Worm (Caenorhabditis elegans) whole organism, midembryonic: ENCODE results near the gene clec-65.

Experiments used
- T22C8.4 ChIP-seq: fragments of 200-800 bp; sonication (Bioruptor generic); IDR thresholded peaks from 2 replicates; pipeline ENCODE4 v1.3.6; 2022; ENCODE audit warnings: missing genetic modification characterization, missing compliant biosample characterization
- cog-1 ChIP-seq: sonication (generic microtip); optimal IDR thresholded peaks from 2 replicates; lab custom pipeline; 2016; ENCODE audit warnings: missing genetic modification characterization, missing compliant biosample characterization
- flt-1 ChIP-seq: fragments of 200-800 bp; sonication (Bioruptor generic); IDR thresholded peaks from 2 replicates; pipeline ENCODE4 v1.3.6; 2022; ENCODE audit warnings: missing genetic modification characterization, missing compliant biosample characterization
- klf-2 ChIP-seq: fragments of 200-800 bp; sonication (Bioruptor generic); conservative IDR thresholded peaks from 2 replicates; pipeline ENCODE4 v1.3.6; 2022; ENCODE audit warnings: missing genetic modification reagents, missing genetic modification characterization, missing compliant biosample characterization
- med-1 ChIP-seq: sonication (generic microtip); optimal IDR thresholded peaks from 2 replicates; lab custom pipeline; 2017; ENCODE audit warnings: missing genetic modification characterization, mild to moderate bottlenecking, missing compliant biosample characterization, antibody characterized with exemption, missing genetic modification reagents; ENCODE audit not compliant: insufficient read depth
- ref-1 ChIP-seq: fragments of 200-800 bp; sonication (Bioruptor generic); conservative IDR thresholded peaks from 2 replicates; pipeline ENCODE4 v1.3.6; 2022; ENCODE audit warnings: missing genetic modification reagents, missing genetic modification characterization, missing compliant biosample characterization
- tab-1 ChIP-seq: fragments of 200-800 bp; sonication (Bioruptor generic); IDR thresholded peaks from 2 replicates; pipeline ENCODE4 v1.3.6; 2022; ENCODE audit warnings: missing genetic modification characterization, missing compliant biosample characterization
- ztf-23 ChIP-seq: fragments of 200-800 bp; sonication (Bioruptor generic); IDR thresholded peaks from 2 replicates; pipeline ENCODE4 v1.3.6; 2022; ENCODE audit warnings: missing genetic modification reagents, missing genetic modification characterization, missing compliant biosample characterization
- ztf-29 ChIP-seq: fragments of 200-800 bp; sonication (Bioruptor generic); IDR thresholded peaks from 2 replicates; pipeline ENCODE4 v1.3.6; 2022; ENCODE audit warnings: missing genetic modification reagents, missing genetic modification characterization, missing compliant biosample characterization

clec-65 gene

DNA sequence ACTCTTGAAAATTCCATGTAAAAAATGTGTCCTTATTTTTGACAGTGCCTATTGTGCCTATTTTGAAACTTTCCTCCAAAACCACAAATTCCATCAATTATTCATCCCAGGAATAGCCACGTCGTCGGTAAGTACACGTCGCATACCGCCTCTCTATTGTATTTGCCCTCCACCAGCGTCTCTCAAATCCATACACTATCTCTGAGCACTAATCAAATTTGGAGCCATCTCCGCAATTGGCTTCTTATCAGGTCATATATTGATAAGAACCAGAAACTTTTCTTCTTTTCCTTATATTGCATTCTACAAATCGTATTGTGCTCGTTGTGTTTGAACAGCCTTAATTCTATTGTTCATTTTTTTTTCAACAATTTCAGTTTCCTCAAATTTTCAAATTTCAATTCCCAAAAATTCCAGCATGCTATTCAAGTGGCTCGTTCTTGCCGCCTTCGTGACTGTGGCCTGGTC lies 30.4 kb downstream of the clec-65 start, which contains the start of gene dct-18:
TSS of gene dct-18 (plus strand) at position 418 of the 468 bp plus-strand sequence.
- TF ChIP-seq cog-1 (tag; lab: Kevin White, UChicago): no peak
- no peak for TF ChIP-seq ref-1
- TF ChIP-seq klf-2 (GFP tag; lab: Robert Waterston, UW): no peak
- TF ChIP-seq tab-1: no peak
- TF ChIP-seq ztf-29 (GFP tag; lab: Robert Waterston, UW): no peak
- TF ChIP-seq T22C8.4 (GFP tag; lab: Robert Waterston, UW): no peak
- TF ChIP-seq med-1 (GFP tag; lab: Kevin White, UChicago): no peak
- TF ChIP-seq flt-1 (GFP tag; lab: Robert Waterston, UW): no peak
- TF ChIP-seq ztf-23 (GFP tag; lab: Robert Waterston, UW): no peak

DNA sequence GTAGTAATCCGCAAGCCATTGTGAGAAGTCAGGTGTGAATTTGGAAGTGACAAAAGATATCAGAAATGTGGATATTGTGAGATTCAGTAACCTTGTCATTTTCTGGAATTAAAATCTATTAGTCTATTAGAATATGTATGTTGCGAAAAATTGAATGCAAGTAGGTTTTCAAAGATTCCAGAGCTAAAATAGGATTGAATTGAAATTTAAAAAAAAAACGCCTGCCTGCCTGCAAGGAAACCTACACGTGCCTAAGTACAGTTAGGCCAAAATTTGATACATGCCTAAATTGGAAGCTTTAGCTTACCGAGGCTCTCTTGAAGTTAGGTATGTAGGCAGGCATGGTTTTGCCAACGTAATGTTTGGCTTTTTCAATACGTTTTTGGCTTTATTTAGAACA lies 34.1 kb downstream of the clec-65 start, which contains the start of gene lips-9:
TSS of gene lips-9 (minus strand) at position 101 of the 400 bp plus-strand sequence.
- TF ChIP-seq klf-2 (GFP tag; lab: Robert Waterston, UW) (no peak), ref-1 (no peak), ztf-29 (GFP tag; lab: Robert Waterston, UW) (no peak), ztf-23 (GFP tag; lab: Robert Waterston, UW) (no peak), flt-1 (GFP tag; lab: Robert Waterston, UW) (no peak)

DNA sequence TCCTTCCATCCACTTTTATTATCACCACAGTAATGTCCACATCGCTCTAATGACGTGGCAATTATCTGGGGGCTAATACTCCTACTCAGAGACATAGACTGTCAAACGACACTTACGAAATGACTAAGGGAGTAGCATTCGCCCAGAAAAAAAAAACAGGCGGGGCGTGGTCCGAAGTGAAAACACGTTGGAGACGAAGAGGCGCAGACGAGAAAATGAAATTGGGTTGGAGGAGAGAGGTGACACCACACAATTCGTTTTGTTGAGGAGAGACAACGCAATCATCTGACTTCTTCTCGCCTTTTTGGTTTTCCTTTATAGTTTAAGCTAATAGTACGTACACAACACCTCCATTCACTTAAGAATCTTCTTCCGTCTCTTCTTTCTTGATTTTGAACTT lies 38.0 kb downstream of the clec-65 start:
- no peak for TF ChIP-seq ztf-29 (GFP tag; lab: Robert Waterston, UW)
- no peak for TF ChIP-seq flt-1 (GFP tag; lab: Robert Waterston, UW)
- no peak for TF ChIP-seq klf-2 (GFP tag; lab: Robert Waterston, UW)
- no peak for TF ChIP-seq cog-1 (tag; lab: Kevin White, UChicago)
- TF ChIP-seq T22C8.4 (GFP tag; lab: Robert Waterston, UW): no peak
- no peak for TF ChIP-seq tab-1
- no peak for TF ChIP-seq ref-1
- TF ChIP-seq ztf-23 (GFP tag; lab: Robert Waterston, UW): no peak
- TF ChIP-seq med-1 (GFP tag; lab: Kevin White, UChicago): no peak

DNA sequence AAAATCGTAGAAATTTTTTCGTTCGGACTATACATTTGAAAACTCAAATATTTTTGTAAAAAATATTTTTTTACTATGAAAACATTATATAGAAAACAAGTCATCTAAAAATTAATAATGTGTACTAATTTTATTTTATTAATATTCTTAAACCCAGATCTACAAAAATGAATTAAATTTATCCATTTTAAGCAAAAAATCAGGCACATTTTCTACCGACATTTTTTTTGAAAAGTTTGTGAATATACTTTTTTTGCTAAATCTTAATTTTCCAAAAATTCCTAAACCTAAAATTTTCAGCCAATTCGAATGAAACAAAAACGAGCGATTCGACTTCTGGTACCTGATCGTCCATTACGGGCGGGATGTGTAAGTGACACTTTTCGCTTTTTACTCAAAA lies 38.7 kb downstream of the clec-65 start, which contains the start of gene arrd-10:
TSS of gene arrd-10 (plus strand) at position 301 of the 400 bp plus-strand sequence.
- TF ChIP-seq flt-1 (GFP tag; lab: Robert Waterston, UW) (no peak), klf-2 (GFP tag; lab: Robert Waterston, UW) (no peak), ztf-23 (GFP tag; lab: Robert Waterston, UW) (no peak), tab-1 (no peak), ref-1 (no peak), T22C8.4 (GFP tag; lab: Robert Waterston, UW) (no peak), med-1 (GFP tag; lab: Kevin White, UChicago) (no peak), cog-1 (tag; lab: Kevin White, UChicago) (no peak), ztf-29 (GFP tag; lab: Robert Waterston, UW) (no peak)

DNA sequence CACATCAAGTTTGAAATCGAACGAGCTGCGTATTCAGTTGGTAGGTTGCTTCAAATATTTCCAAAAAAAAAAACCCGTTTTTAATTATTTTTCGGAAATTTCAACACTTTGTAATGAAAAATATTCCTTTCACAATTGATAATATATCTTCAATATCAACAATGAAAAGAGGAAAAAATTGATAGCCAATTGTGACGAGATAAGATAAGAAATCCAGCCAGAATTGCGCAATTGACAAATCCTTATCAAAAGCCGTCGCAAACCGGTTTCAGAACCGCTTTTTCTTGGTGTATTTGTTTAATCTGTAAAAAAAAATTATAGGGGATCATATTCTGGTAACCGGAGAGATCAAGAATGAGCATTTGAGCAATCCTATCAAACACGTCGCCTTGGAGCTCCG lies 41.4 kb downstream of the clec-65 start:
- TF ChIP-seq flt-1 (GFP tag; lab: Robert Waterston, UW) (no peak), ref-1 (no peak)

DNA sequence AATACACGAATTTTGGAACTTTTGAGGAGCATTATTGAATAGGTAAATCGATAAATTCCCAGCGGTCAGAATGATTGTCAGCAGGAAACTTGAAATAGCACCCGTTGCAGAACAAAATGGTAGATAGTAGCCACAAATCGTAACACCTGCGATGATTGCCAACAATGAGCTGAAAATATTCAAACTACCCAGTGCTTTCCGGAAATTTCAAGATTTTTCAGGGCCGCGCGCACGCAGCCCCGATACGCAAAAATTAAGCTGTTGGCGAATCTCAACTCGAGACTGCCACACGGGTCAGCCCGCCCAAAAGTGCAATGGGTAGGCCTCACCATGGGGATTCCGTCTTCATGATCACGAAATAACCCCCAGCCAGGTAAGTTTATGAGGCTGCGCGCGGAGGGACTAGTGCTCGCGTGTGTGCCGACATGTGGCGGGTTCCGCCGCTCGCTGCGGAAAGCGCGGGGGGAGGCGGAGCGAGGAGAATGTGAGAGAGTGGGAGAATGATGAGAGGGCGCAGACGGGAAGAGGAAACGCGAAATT lies 43.5 kb downstream of the clec-65 start:
- TF ChIP-seq ztf-23 (GFP tag; lab: Robert Waterston, UW) (0 out of 2 replicates have a peak, but pooled peaks have one; percentile 37), ztf-29 (GFP tag; lab: Robert Waterston, UW) (peak; percentile 49; the same call in 1 of the 2 replicates), med-1 (GFP tag; lab: Kevin White, UChicago) (no peak), cog-1 (tag; lab: Kevin White, UChicago) (peak; percentile 52), flt-1 (GFP tag; lab: Robert Waterston, UW) (peak; percentile 88), tab-1 (peak; percentile 72; the same call in 1 of the 2 replicates), ref-1 (0 out of 2 replicates have a peak, but pooled peaks have one; percentile 48), T22C8.4 (GFP tag; lab: Robert Waterston, UW) (no peak; the same call in 1 of the 2 replicates), klf-2 (GFP tag; lab: Robert Waterston, UW) (0 out of 2 replicates have a peak, but pooled peaks have one; percentile 56)

DNA sequence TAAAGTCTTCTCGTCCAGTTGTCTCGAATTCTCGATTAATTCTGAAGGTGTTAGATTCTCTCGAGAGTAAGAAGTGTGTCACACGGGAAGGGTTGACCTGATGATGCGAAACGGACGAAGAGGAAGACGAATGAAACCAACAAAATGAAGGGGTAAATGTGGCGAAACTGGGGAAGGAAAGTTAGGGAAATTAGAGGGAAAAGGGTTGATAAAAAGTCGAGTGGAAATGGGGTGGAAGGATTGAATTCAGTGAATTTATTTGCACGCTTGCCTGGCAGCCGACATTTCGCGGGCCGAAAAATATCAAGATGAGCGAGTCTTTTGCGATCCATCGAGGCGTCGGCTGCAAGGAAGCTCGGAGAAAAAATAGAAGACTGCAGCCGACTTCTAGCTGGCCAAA lies 47.0 kb downstream of the clec-65 start, which contains the start of gene F58G1.7:
TSS of gene F58G1.7 (minus strand) at position 101 of the 400 bp plus-strand sequence.
- TF ChIP-seq ztf-29 (GFP tag; lab: Robert Waterston, UW) (no peak), T22C8.4 (GFP tag; lab: Robert Waterston, UW) (no peak), tab-1 (no peak), klf-2 (GFP tag; lab: Robert Waterston, UW) (no peak), med-1 (GFP tag; lab: Kevin White, UChicago) (no peak), ref-1 (no peak), flt-1 (GFP tag; lab: Robert Waterston, UW) (no peak), ztf-23 (GFP tag; lab: Robert Waterston, UW) (no peak), cog-1 (tag; lab: Kevin White, UChicago) (no peak)
